Fruit fly (Drosophila melanogaster) whole organism, embryonic: ENCODE measurements around the gene Cpr31A.

Experiments
- CG11085 ChIP-seq: fragments of 200-800 bp; sonication (Bioruptor generic); IDR thresholded peaks from 2 replicates; pipeline ENCODE4 v1.3.6; 2022; ENCODE audit warnings: missing biosample characterization, missing genetic modification characterization
- mirr ChIP-seq: fragments of 200-800 bp; sonication (Bioruptor generic); optimal IDR thresholded peaks from 3 replicates; lab custom pipeline; 2018; ENCODE audit warnings: missing biosample characterization, mild to moderate bottlenecking, missing genetic modification characterization
- psq ChIP-seq: fragments of 200-800 bp; sonication (Bioruptor generic); optimal IDR thresholded peaks from 2 replicates; lab custom pipeline; 2017; ENCODE audit warnings: missing biosample characterization, missing genetic modification characterization

DNA sequence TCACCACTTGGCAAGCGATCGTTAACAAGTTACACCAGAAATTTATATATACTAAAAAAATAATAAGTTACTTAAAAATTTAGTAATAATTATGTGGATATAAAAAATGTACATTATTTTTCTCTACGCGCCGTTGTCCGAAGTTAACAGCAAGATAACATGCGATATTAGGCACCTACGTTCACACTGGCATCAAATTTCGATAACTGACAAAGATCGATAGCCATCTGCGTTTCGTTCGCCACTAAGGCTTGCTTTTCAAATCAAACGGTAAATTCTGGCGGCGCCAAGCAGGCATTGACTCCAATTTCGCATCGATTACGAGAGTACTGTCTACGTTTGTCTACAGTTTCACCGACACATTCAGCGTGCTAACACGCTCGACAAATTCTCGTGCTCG is 2.7 kb downstream of the Cpr31A start, which contains the start of gene Pen:
- no peak for TF ChIP-seq psq (GFP tag; lab: Kevin White, UChicago)
- TF ChIP-seq mirr (GFP tag; lab: Kevin White, UChicago) = no peak
- no peak for TF ChIP-seq CG11085 (GFP tag; lab: Robert Waterston, UW)
